Worm (Caenorhabditis elegans): ENCODE measurements around the gene C03A3.9.

DNA sequence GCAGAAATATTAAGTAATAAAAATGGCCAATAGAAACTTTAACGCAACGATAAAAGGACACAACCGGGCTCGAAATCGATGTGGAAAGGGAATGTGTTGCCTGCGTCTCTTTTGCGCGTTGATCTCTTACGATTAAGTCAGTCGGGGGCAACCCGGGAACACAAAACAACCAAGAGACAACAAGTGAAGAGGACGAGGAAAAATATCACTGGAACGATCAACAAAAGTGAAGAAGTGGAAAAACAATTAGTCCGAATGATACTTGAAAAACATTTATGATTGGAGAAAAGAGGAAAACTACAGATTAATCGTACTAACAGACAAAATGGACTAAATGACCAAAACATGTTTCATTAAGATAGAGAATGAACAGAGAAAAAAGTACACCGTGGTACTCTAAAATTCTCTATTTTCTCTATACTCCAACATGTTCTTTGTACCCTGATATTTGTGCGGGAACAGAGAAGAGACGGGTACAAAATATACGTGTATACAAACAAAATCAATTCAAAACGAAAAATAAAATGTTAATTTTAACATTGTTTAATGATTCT lies 43.6 kb downstream of the C03A3.9 start, which contains the start of gene F08G12.5:
- TF ChIP-seq nhr-237 (tag; optimal IDR thresholded peaks at IDR 0.05) (no peak), lin-13 (GFP tag; optimal IDR thresholded peaks at IDR 0.05) (no peak), snpc-4 (tag; optimal IDR thresholded peaks at IDR 0.05) (no peak), mab-5 (tag; optimal IDR thresholded peaks at IDR 0.05) (no peak)

Data from whole organism, L2 larva.